Fruit fly (Drosophila melanogaster): ENCODE data around the gene foi.

- no peak for TF ChIP-seq psq (optimal IDR thresholded peaks at IDR 0.05)
- TF ChIP-seq ttk (optimal IDR thresholded peaks at IDR 0.05), result no peak
These were observed 51.1 kb downstream of the foi start, which contains the start of the genes CG6638 and CG43078 for dm6 chr3L:8575844-8576842.
